Worm (Caenorhabditis elegans) whole organism, L2 larva: ENCODE data around the gene gst-16.
A peak's percentile ranks its signal among the peaks of the same experiment; 100 is the strongest.

ENCODE experiments used
- C34F6.9 ChIP-seq: fragments of 150-350 bp; optimal IDR thresholded peaks from 2 replicates; lab custom pipeline; 2014; ENCODE audit warnings: missing biosample characterization, missing genetic modification characterization
- F13H6.1 ChIP-seq: sonication (generic microtip); optimal IDR thresholded peaks from 2 replicates; lab custom pipeline; 2016; ENCODE audit warnings: missing genetic modification characterization, missing compliant biosample characterization
- R02D3.7 ChIP-seq: fragments of 150-350 bp; optimal IDR thresholded peaks from 2 replicates; lab custom pipeline; 2014; ENCODE audit warnings: missing biosample characterization, missing genetic modification characterization
- Y55F3AM.14 ChIP-seq: fragments of 200-800 bp; sonication (Bioruptor generic); optimal IDR thresholded peaks from 2 replicates; lab custom pipeline; 2018; ENCODE audit warnings: mild to moderate bottlenecking, missing genetic modification characterization, missing compliant biosample characterization
- ZK546.5 ChIP-seq: sonication (generic microtip); optimal IDR thresholded peaks from 2 replicates; lab custom pipeline; 2017; ENCODE audit warnings: missing biosample characterization, missing genetic modification characterization
- alr-1 ChIP-seq: fragments of 150-350 bp; optimal IDR thresholded peaks from 2 replicates; lab custom pipeline; 2014; ENCODE audit warnings: missing biosample characterization, missing genetic modification characterization
- aly-2 ChIP-seq: fragments of 150-350 bp; optimal IDR thresholded peaks from 2 replicates; lab custom pipeline; 2014; ENCODE audit warnings: missing biosample characterization, missing genetic modification characterization
- blmp-1 ChIP-seq: sonication (generic microtip); optimal IDR thresholded peaks from 2 replicates; lab custom pipeline; 2017; ENCODE audit warnings: missing genetic modification characterization, mild to moderate bottlenecking, missing compliant biosample characterization, antibody characterized with exemption, moderate library complexity; ENCODE audit not compliant: insufficient read depth
- ceh-16 ChIP-seq: fragments of 150-350 bp; optimal IDR thresholded peaks from 2 replicates; lab custom pipeline; 2014; ENCODE audit warnings: missing biosample characterization, missing genetic modification characterization
- ceh-82 ChIP-seq: fragments of 150-350 bp; optimal IDR thresholded peaks from 2 replicates; lab custom pipeline; 2014; ENCODE audit warnings: missing biosample characterization, missing genetic modification characterization
- crh-2 ChIP-seq: sonication (generic microtip); optimal IDR thresholded peaks from 2 replicates; lab custom pipeline; 2017; ENCODE audit warnings: missing biosample characterization, missing genetic modification characterization
- dmd-4 ChIP-seq: sonication (generic microtip); optimal IDR thresholded peaks from 2 replicates; lab custom pipeline; 2017; ENCODE audit warnings: missing biosample characterization, missing genetic modification characterization
- egl-27 ChIP-seq: sonication (generic microtip); optimal IDR thresholded peaks from 3 replicates; lab custom pipeline; 2017; ENCODE audit warnings: missing biosample characterization, missing genetic modification reagents, missing genetic modification characterization
- elt-1 ChIP-seq: fragments of 150-350 bp; optimal IDR thresholded peaks from 2 replicates; lab custom pipeline; 2014; ENCODE audit warnings: missing biosample characterization, missing genetic modification characterization
- elt-3 ChIP-seq: sonication (generic microtip); optimal IDR thresholded peaks from 2 replicates; lab custom pipeline; 2017; ENCODE audit warnings: missing biosample characterization, missing genetic modification characterization
- fos-1 ChIP-seq: fragments of 150-350 bp; optimal IDR thresholded peaks from 2 replicates; lab custom pipeline; 2014; ENCODE audit warnings: missing biosample characterization, missing genetic modification characterization
- gmeb-1 ChIP-seq: fragments of 150-350 bp; optimal IDR thresholded peaks from 2 replicates; lab custom pipeline; 2014; ENCODE audit warnings: missing biosample characterization, missing genetic modification characterization
- lin-11 ChIP-seq: fragments of 150-350 bp; sonication (generic microtip); optimal IDR thresholded peaks from 2 replicates; lab custom pipeline; 2014; ENCODE audit warnings: missing biosample characterization, missing genetic modification characterization, inconsistent platforms, mixed read lengths
- lin-13 ChIP-seq: fragments of 150-350 bp; optimal IDR thresholded peaks from 2 replicates; lab custom pipeline; 2014; ENCODE audit warnings: missing biosample characterization, missing genetic modification reagents, missing genetic modification characterization
- lin-39 ChIP-seq: fragments of 150-350 bp; optimal IDR thresholded peaks from 2 replicates; lab custom pipeline; 2014; ENCODE audit warnings: missing biosample characterization, missing genetic modification reagents, missing genetic modification characterization
- lsy-2 ChIP-seq, 2 experiments: fragments of 150-350 bp in 1 of 2; sonication (generic microtip) in 1 of 2; optimal IDR thresholded peaks; 2 replicates each; lab custom pipeline; 2014 to 2017; ENCODE audit warnings: missing biosample characterization in 2 of 2, missing genetic modification characterization in 2 of 2
- mbf-1 ChIP-seq: sonication (generic microtip); optimal IDR thresholded peaks from 2 replicates; lab custom pipeline; 2017; ENCODE audit warnings: missing biosample characterization, missing genetic modification characterization
- nhr-12 ChIP-seq: fragments of 150-350 bp; optimal IDR thresholded peaks from 2 replicates; lab custom pipeline; 2014; ENCODE audit warnings: missing biosample characterization, missing genetic modification characterization
- nhr-129 ChIP-seq: fragments of 150-350 bp; optimal IDR thresholded peaks from 2 replicates; lab custom pipeline; 2014; ENCODE audit warnings: missing biosample characterization, missing genetic modification characterization
- nhr-21 ChIP-seq: fragments of 150-350 bp; optimal IDR thresholded peaks from 2 replicates; lab custom pipeline; 2014; ENCODE audit warnings: missing biosample characterization, missing genetic modification characterization
- nhr-23 ChIP-seq: fragments of 150-350 bp; optimal IDR thresholded peaks from 2 replicates; lab custom pipeline; 2014; ENCODE audit warnings: missing biosample characterization, missing genetic modification reagents, missing genetic modification characterization
- nhr-237 ChIP-seq: fragments of 150-350 bp; optimal IDR thresholded peaks from 2 replicates; lab custom pipeline; 2014; ENCODE audit warnings: missing biosample characterization, missing genetic modification characterization
- nhr-25 ChIP-seq: fragments of 150-350 bp; sonication (generic microtip); optimal IDR thresholded peaks from 3 replicates; lab custom pipeline; 2014; ENCODE audit warnings: missing biosample characterization, missing genetic modification characterization
- nhr-6 ChIP-seq: fragments of 150-350 bp; optimal IDR thresholded peaks from 2 replicates; lab custom pipeline; 2014; ENCODE audit warnings: missing biosample characterization, missing genetic modification characterization
- sem-4 ChIP-seq: fragments of 150-350 bp; optimal IDR thresholded peaks from 2 replicates; lab custom pipeline; 2014; ENCODE audit warnings: missing biosample characterization, missing genetic modification reagents, missing genetic modification characterization
- skn-1 ChIP-seq: sonication (generic microtip); optimal IDR thresholded peaks from 2 replicates; lab custom pipeline; 2017; ENCODE audit warnings: missing biosample characterization, missing genetic modification characterization
- sma-3 ChIP-seq: sonication (generic microtip); optimal IDR thresholded peaks from 2 replicates; lab custom pipeline; 2016; ENCODE audit warnings: missing genetic modification reagents, missing genetic modification characterization, missing compliant biosample characterization
- snpc-4 ChIP-seq: fragments of 150-350 bp; optimal IDR thresholded peaks from 2 replicates; lab custom pipeline; 2014; ENCODE audit warnings: missing biosample characterization, missing genetic modification characterization
- unc-39 ChIP-seq: fragments of 150-350 bp; optimal IDR thresholded peaks from 2 replicates; lab custom pipeline; 2014; ENCODE audit warnings: missing biosample characterization, missing genetic modification characterization
- unc-55 ChIP-seq: fragments of 150-350 bp; sonication (generic microtip); optimal IDR thresholded peaks from 3 replicates; lab custom pipeline; 2014; ENCODE audit warnings: missing biosample characterization, missing genetic modification reagents, missing genetic modification characterization
- unc-62 ChIP-seq: fragments of 150-350 bp; optimal IDR thresholded peaks from 2 replicates; lab custom pipeline; 2014; ENCODE audit warnings: missing biosample characterization, missing genetic modification reagents, missing genetic modification characterization
- zag-1 ChIP-seq: fragments of 150-350 bp; optimal IDR thresholded peaks from 2 replicates; lab custom pipeline; 2014; ENCODE audit warnings: missing biosample characterization, missing genetic modification characterization
- ztf-11 ChIP-seq: sonication (generic microtip); optimal IDR thresholded peaks from 2 replicates; lab custom pipeline; 2017; ENCODE audit warnings: missing biosample characterization, missing genetic modification characterization
- ztf-4 ChIP-seq: fragments of 150-350 bp; optimal IDR thresholded peaks from 2 replicates; lab custom pipeline; 2014; ENCODE audit warnings: missing biosample characterization, missing genetic modification characterization

gst-16 gene

DNA sequence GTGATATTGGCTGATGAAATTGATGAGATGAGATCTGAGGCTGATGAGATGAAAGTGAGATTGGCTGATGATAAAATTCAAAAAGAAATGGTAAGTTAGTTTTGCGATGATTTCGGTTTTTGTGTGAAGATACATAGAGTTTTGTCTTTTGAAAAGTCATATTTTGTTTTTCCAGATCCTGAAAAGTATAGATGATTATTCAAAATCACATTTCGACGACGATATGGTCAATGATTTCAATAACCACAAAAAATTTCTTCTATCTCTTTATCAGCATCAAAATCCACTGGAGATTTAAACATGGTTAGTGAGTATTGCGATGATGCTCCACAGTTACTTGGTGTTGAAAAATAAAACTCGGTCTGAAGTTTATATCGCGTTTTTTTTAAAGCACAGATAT, 23.3 kb downstream of the gst-16 start, which contains the start of gene csp-1:
csp-1 (plus strand) TSS at position 301 of the 400 bp plus-strand sequence.
- TF ChIP-seq nhr-129 (tag; lab: Kevin White, UChicago) (no peak), elt-3 (tag; lab: Kevin White, UChicago) (no peak), unc-62 (GFP tag; lab: Kevin White, UChicago) (no peak), aly-2 (tag; lab: Kevin White, UChicago) (no peak), ztf-11 (tag; lab: Kevin White, UChicago) (no peak), unc-39 (tag; lab: Kevin White, UChicago) (no peak), lin-39 (tag; lab: Kevin White, UChicago) (no peak), snpc-4 (tag; lab: Kevin White, UChicago) (no peak), dmd-4 (tag; lab: Kevin White, UChicago) (no peak), gmeb-1 (tag; lab: Kevin White, UChicago) (no peak), lin-11 (tag; lab: Kevin White, UChicago) (no peak), F13H6.1 (tag; lab: Kevin White, UChicago) (no peak), sem-4 (tag; lab: Kevin White, UChicago) (no peak), nhr-21 (tag; lab: Kevin White, UChicago) (no peak), C34F6.9 (no peak), zag-1 (tag; lab: Kevin White, UChicago) (no peak)

ce11 chrII:13596505-13596977, 27.7 kb downstream of the gst-16 start, which contains the start of the genes fbxc-23 and csc-1:
TSS of gene fbxc-23 (minus strand) at chrII:13596555.
TSS of gene csc-1 (plus strand) at chrII:13596955.
- TF ChIP-seq nhr-23 (tag; lab: Kevin White, UChicago) = no peak
- peak; percentile 49 for TF ChIP-seq lin-13 (GFP tag; lab: Kevin White, UChicago)
- TF ChIP-seq mbf-1 (tag; lab: Kevin White, UChicago) = no peak
- TF ChIP-seq elt-1 (tag; lab: Kevin White, UChicago) = no peak
- TF ChIP-seq sma-3 (GFP tag; lab: Kevin White, UChicago) = peak; percentile 38
- TF ChIP-seq fos-1 (tag; lab: Kevin White, UChicago) = peak; percentile 2
- no peak for TF ChIP-seq ceh-82 (tag; lab: Kevin White, UChicago)
- peak; percentile 70 for TF ChIP-seq C34F6.9
- no peak for TF ChIP-seq ceh-16 (tag; lab: Kevin White, UChicago)
- no peak for TF ChIP-seq egl-27 (tag; lab: Kevin White, UChicago)
- TF ChIP-seq nhr-129 (tag; lab: Kevin White, UChicago) = peak; percentile 4
- peak; percentile 10 for TF ChIP-seq F13H6.1 (tag; lab: Kevin White, UChicago)
- peak; percentile 51 for TF ChIP-seq lin-11 (tag; lab: Kevin White, UChicago)
- TF ChIP-seq snpc-4 (tag; lab: Kevin White, UChicago) = peak; percentile 62
- peak; percentile 90 for TF ChIP-seq gmeb-1 (tag; lab: Kevin White, UChicago)
- no peak for TF ChIP-seq ZK546.5 (tag; lab: Kevin White, UChicago)
- TF ChIP-seq nhr-25 (tag; lab: Kevin White, UChicago) = peak; percentile 16
- TF ChIP-seq R02D3.7 (tag; lab: Kevin White, UChicago) = no peak
- peak; percentile 60 for TF ChIP-seq unc-55 (GFP tag; lab: Kevin White, UChicago)
- TF ChIP-seq nhr-12 = no peak
- TF ChIP-seq unc-39 (tag; lab: Kevin White, UChicago) = no peak
- peak; percentile 31 for TF ChIP-seq crh-2
- TF ChIP-seq ztf-11 (tag; lab: Kevin White, UChicago) = no peak
- peak; percentile 91 to 98 for TF ChIP-seq lsy-2 (tag; optimal IDR thresholded peaks at IDR 0.05; lab: Kevin White, UChicago)
- peak; percentile 15 for TF ChIP-seq nhr-21 (tag; lab: Kevin White, UChicago)

DNA sequence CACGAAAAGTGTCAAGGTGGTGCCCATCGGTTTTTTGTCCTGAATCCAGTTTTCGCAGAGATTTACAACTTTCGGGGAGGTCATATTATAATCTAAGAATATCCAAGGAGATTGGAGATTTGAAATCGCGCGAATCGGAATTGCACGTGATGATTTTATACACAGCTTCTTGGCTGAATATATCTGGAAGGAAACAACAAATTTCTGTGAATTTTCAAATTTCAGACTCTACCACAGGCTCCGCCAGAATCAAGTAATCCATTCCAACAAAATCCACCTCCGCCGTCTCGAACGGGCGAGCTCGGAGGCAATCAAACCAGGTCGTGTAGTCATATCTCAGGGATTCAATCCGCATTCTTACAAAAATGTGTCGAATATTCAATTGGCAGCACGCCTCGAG, 29.0 kb downstream of the gst-16 start:
- TF ChIP-seq nhr-237 = no peak
- TF ChIP-seq nhr-23 (tag; lab: Kevin White, UChicago) = no peak
- TF ChIP-seq Y55F3AM.14 (GFP tag; lab: Kevin White, UChicago) = no peak
- TF ChIP-seq ztf-4 (tag; lab: Kevin White, UChicago) = no peak
- TF ChIP-seq elt-3 (tag; lab: Kevin White, UChicago) = no peak
- TF ChIP-seq unc-55 (GFP tag; lab: Kevin White, UChicago) = no peak
- no peak for TF ChIP-seq lin-11 (tag; lab: Kevin White, UChicago)
- no peak for TF ChIP-seq mbf-1 (tag; lab: Kevin White, UChicago)
- TF ChIP-seq alr-1 (tag; lab: Kevin White, UChicago) = no peak
- no peak for TF ChIP-seq skn-1
- TF ChIP-seq lin-13 (GFP tag; lab: Kevin White, UChicago) = no peak
- TF ChIP-seq blmp-1 (tag; lab: Kevin White, UChicago) = no peak
- TF ChIP-seq nhr-6 = no peak
- no peak for TF ChIP-seq nhr-21 (tag; lab: Kevin White, UChicago)
- no peak for TF ChIP-seq snpc-4 (tag; lab: Kevin White, UChicago)
- no peak for TF ChIP-seq ceh-16 (tag; lab: Kevin White, UChicago)
- TF ChIP-seq nhr-129 (tag; lab: Kevin White, UChicago) = no peak
- no peak for TF ChIP-seq nhr-12
- no peak for TF ChIP-seq R02D3.7 (tag; lab: Kevin White, UChicago)
